Fruit fly (Drosophila melanogaster): ENCODE data around the gene CG14285.

dm6 chr3R:19033238-19033637 lies 8.3 kb downstream of the CG14285 start, which contains the start of gene CG6026:
- no peak for TF ChIP-seq MBD-R2 (GFP tag; IDR thresholded peaks at IDR 0.05)
- TF ChIP-seq CG11723 (GFP tag; optimal IDR thresholded peaks at IDR 0.05) = no peak
- TF ChIP-seq CG12769 (tag; optimal IDR thresholded peaks at IDR 0.05) = no peak
- no peak for TF ChIP-seq psq (GFP tag; optimal IDR thresholded peaks at IDR 0.05)
- TF ChIP-seq stwl (tag; optimal IDR thresholded peaks at IDR 0.05) = no peak
- no peak for TF ChIP-seq D19B (GFP tag; optimal IDR thresholded peaks at IDR 0.05)
- TF ChIP-seq CG10959 (GFP tag; IDR thresholded peaks at IDR 0.05) = no peak
- TF ChIP-seq Hr39 (optimal IDR thresholded peaks at IDR 0.05) = no peak
- TF ChIP-seq CG18011 (GFP tag; optimal IDR thresholded peaks at IDR 0.05) = no peak
- no peak for TF ChIP-seq CTCF (GFP tag; optimal IDR thresholded peaks at IDR 0.05)
- TF ChIP-seq dysf (GFP tag; IDR thresholded peaks at IDR 0.05) = no peak

Data from whole organism, embryonic.